Fruit fly (Drosophila melanogaster) whole organism, wandering third instar larva: ENCODE measurements around the gene Ykt6.

Experiments used
- Abd-B ChIP-seq: fragments of >200 bp; optimal IDR thresholded peaks from 2 replicates; lab custom pipeline; 2017; ENCODE audit warnings: missing biosample characterization, missing genetic modification characterization
- CG32264 ChIP-seq: fragments of 200-800 bp; sonication (Bioruptor generic); optimal IDR thresholded peaks from 2 replicates; lab custom pipeline; 2016; ENCODE audit warnings: missing biosample characterization, missing genetic modification characterization
- CG9705 ChIP-seq: fragments of 200-800 bp; sonication (Bioruptor generic); optimal IDR thresholded peaks from 2 replicates; lab custom pipeline; 2018; ENCODE audit warnings: missing biosample characterization, mild to moderate bottlenecking, missing genetic modification characterization
- CrebA ChIP-seq: fragments of 200-800 bp; sonication (Bioruptor generic); optimal IDR thresholded peaks from 2 replicates; lab custom pipeline; 2016; ENCODE audit warnings: missing biosample characterization, mild to moderate bottlenecking, missing genetic modification characterization, borderline replicate concordance
- Dfd ChIP-seq: fragments of >200 bp; optimal IDR thresholded peaks from 2 replicates; lab custom pipeline; 2017; ENCODE audit warnings: missing biosample characterization, missing genetic modification characterization
- Dif ChIP-seq: fragments of 200-275, 200-300 bp; sonication (Bioruptor generic); optimal IDR thresholded peaks from 2 replicates; lab custom pipeline; 2018; ENCODE audit warnings: missing biosample characterization, missing genetic modification characterization; ENCODE audit not compliant: partially characterized antibody
- GATAd ChIP-seq: sonication (Bioruptor generic); optimal IDR thresholded peaks from 2 replicates; lab custom pipeline; 2016; ENCODE audit warnings: missing biosample characterization, missing genetic modification characterization
- HLH106 ChIP-seq: fragments of 200-800 bp; optimal IDR thresholded peaks from 3 replicates; lab custom pipeline; 2019; ENCODE audit warnings: missing biosample characterization, mild to moderate bottlenecking, missing genetic modification characterization, moderate library complexity
- Hnf4 ChIP-seq: fragments of 200-800 bp; sonication (Bioruptor generic); optimal IDR thresholded peaks from 2 replicates; lab custom pipeline; 2016; ENCODE audit warnings: missing biosample characterization, mild to moderate bottlenecking, missing genetic modification characterization
- Hr78 ChIP-seq: fragments of >200 bp; optimal IDR thresholded peaks from 2 replicates; lab custom pipeline; 2017; ENCODE audit warnings: missing biosample characterization, missing genetic modification characterization
- Hr83 ChIP-seq: fragments of 200-300 bp; sonication (Bioruptor generic); optimal IDR thresholded peaks from 2 replicates; lab custom pipeline; 2016; ENCODE audit warnings: missing biosample characterization, mild to moderate bottlenecking, missing genetic modification characterization, moderate library complexity; ENCODE audit not compliant: poor library complexity, severe bottlenecking
- Jra ChIP-seq: sonication (Bioruptor generic); optimal IDR thresholded peaks from 2 replicates; lab custom pipeline; 2016; ENCODE audit warnings: missing biosample characterization, missing genetic modification characterization
- Mio ChIP-seq: sonication (Bioruptor generic); optimal IDR thresholded peaks from 2 replicates; lab custom pipeline; 2016; ENCODE audit warnings: missing biosample characterization, missing genetic modification characterization
- Myc ChIP-seq: fragments of >200 bp; optimal IDR thresholded peaks from 2 replicates; lab custom pipeline; 2017
- N ChIP-seq: fragments of >200 bp; optimal IDR thresholded peaks from 2 replicates; lab custom pipeline; 2018; ENCODE audit warnings: missing biosample characterization, missing external identifiers, missing genetic modification characterization
- OdsH ChIP-seq: fragments of 200-800 bp; sonication (Bioruptor generic); optimal IDR thresholded peaks from 2 replicates; lab custom pipeline; 2016; ENCODE audit warnings: missing biosample characterization, mild to moderate bottlenecking, missing genetic modification characterization
- Rel ChIP-seq, 2 experiments: fragments of 200-800 bp; sonication (Bioruptor generic) in 1 of 2; optimal IDR thresholded peaks; 2 replicates in 1 of 2; 3 replicates in 1 of 2; lab custom pipeline; 2016 to 2019; ENCODE audit warnings: mild to moderate bottlenecking in 2 of 2, missing biosample characterization in 2 of 2, missing genetic modification characterization in 2 of 2, moderate library complexity in 1 of 2
- Sp1 ChIP-seq: fragments of 200-800 bp; sonication (Bioruptor generic); optimal IDR thresholded peaks from 3 replicates; lab custom pipeline; 2019; ENCODE audit warnings: missing biosample characterization, mild to moderate bottlenecking, missing genetic modification characterization, moderate library complexity
- Vsx2 ChIP-seq: fragments of 200-300, 225-300 bp; sonication (Bioruptor generic); optimal IDR thresholded peaks from 2 replicates; lab custom pipeline; 2018; ENCODE audit warnings: missing biosample characterization, missing genetic modification characterization; ENCODE audit not compliant: partially characterized antibody
- br ChIP-seq: fragments of 200-800 bp; sonication (Bioruptor generic); optimal IDR thresholded peaks from 2 replicates; lab custom pipeline; 2016; ENCODE audit warnings: missing biosample characterization, missing genetic modification characterization
- brk ChIP-seq: fragments of 200-800 bp; sonication (Bioruptor generic); optimal IDR thresholded peaks from 2 replicates; lab custom pipeline; 2016; ENCODE audit warnings: missing biosample characterization, mild to moderate bottlenecking, missing genetic modification characterization
- dl ChIP-seq, 2 experiments: fragments of 175-275, 200-275 bp in 1 of 2; fragments of 200-275 bp in 1 of 2; sonication (Bioruptor generic); optimal IDR thresholded peaks; lab custom pipeline; 2018; ENCODE audit warnings: mild to moderate bottlenecking in 2 of 2, missing biosample characterization in 2 of 2, missing genetic modification characterization in 2 of 2, moderate library complexity in 2 of 2; ENCODE audit not compliant: partially characterized antibody in 2 of 2, insufficient read depth in 1 of 2
- dmrt93B ChIP-seq: fragments of 200-800 bp; sonication (Bioruptor generic); optimal IDR thresholded peaks from 2 replicates; lab custom pipeline; 2018; ENCODE audit warnings: missing biosample characterization, mild to moderate bottlenecking, missing genetic modification characterization
- dsf ChIP-seq: sonication (Bioruptor generic); optimal IDR thresholded peaks from 2 replicates; lab custom pipeline; 2016; ENCODE audit warnings: missing biosample characterization, missing genetic modification characterization, borderline replicate concordance
- ey ChIP-seq: fragments of 200-800 bp; sonication (Bioruptor generic); optimal IDR thresholded peaks from 2 replicates; lab custom pipeline; 2016; ENCODE audit warnings: missing biosample characterization, missing genetic modification characterization
- foxo ChIP-seq, 2 experiments: fragments of 200-800 bp; sonication (Bioruptor generic); optimal IDR thresholded peaks; 2 replicates in 1 of 2; 3 replicates in 1 of 2; lab custom pipeline; 2016 to 2017; ENCODE audit warnings: missing biosample characterization in 2 of 2, missing genetic modification characterization in 2 of 2
- fru ChIP-seq: fragments of 200-800 bp; sonication (Bioruptor generic); optimal IDR thresholded peaks from 3 replicates; lab custom pipeline; 2016; ENCODE audit warnings: missing biosample characterization, mild to moderate bottlenecking, missing genetic modification characterization
- h ChIP-seq: fragments of 200-800 bp; sonication (Bioruptor generic); optimal IDR thresholded peaks from 3 replicates; lab custom pipeline; 2016; ENCODE audit warnings: missing biosample characterization, mild to moderate bottlenecking, missing genetic modification characterization
- jim ChIP-seq: fragments of 175-275, 200-325 bp; sonication (Bioruptor generic); optimal IDR thresholded peaks from 2 replicates; lab custom pipeline; 2016; ENCODE audit warnings: missing biosample characterization, mild to moderate bottlenecking, missing genetic modification characterization
- lola ChIP-seq: fragments of >200 bp; optimal IDR thresholded peaks from 2 replicates; lab custom pipeline; 2017; ENCODE audit warnings: missing biosample characterization, missing genetic modification characterization
- pan ChIP-seq: fragments of >200 bp; optimal IDR thresholded peaks from 2 replicates; lab custom pipeline; 2017
- psq ChIP-seq: fragments of 200-800 bp; sonication (Bioruptor generic); optimal IDR thresholded peaks from 3 replicates; lab custom pipeline; 2017; ENCODE audit warnings: missing biosample characterization, mild to moderate bottlenecking, missing genetic modification characterization, moderate library complexity
- rgr ChIP-seq: fragments of 200-800 bp; sonication (Bioruptor generic); optimal IDR thresholded peaks from 3 replicates; lab custom pipeline; 2016; ENCODE audit warnings: missing biosample characterization, mild to moderate bottlenecking, missing genetic modification characterization
- sage ChIP-seq: fragments of 200-800 bp; sonication (Bioruptor generic); optimal IDR thresholded peaks from 2 replicates; lab custom pipeline; 2016; ENCODE audit warnings: missing biosample characterization, mild to moderate bottlenecking, missing genetic modification characterization
- sv ChIP-seq: fragments of 200-800 bp; sonication (Bioruptor generic); optimal IDR thresholded peaks from 3 replicates; lab custom pipeline; 2016; ENCODE audit warnings: missing biosample characterization, missing genetic modification characterization
- tai ChIP-seq: sonication (Bioruptor generic); optimal IDR thresholded peaks from 2 replicates; lab custom pipeline; 2016; ENCODE audit warnings: missing biosample characterization, missing genetic modification characterization
- usp ChIP-seq: fragments of >200 bp; optimal IDR thresholded peaks from 2 replicates; lab custom pipeline; 2017; ENCODE audit warnings: missing biosample characterization, missing genetic modification characterization
- woc ChIP-seq: sonication (Bioruptor generic); optimal IDR thresholded peaks from 2 replicates; lab custom pipeline; 2016; ENCODE audit warnings: missing biosample characterization, mild to moderate bottlenecking, missing genetic modification characterization

Gene Ykt6

DNA sequence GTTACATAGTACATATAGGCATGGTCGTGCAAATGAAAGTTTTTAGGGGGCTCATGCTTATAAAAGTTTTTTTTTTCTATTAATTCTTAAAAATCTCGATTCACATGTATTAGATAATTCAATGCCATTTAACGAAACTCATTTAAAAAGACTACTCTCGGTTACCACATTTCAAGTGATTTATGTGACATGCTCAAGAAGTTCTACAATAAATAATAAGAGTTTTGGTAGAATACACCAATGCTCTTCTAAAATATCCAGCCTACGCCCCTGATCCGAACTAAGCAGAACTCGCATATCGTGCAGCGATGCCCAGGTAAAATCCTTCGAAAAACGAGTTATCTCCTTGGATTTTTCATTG is 27.7 kb upstream of the Ykt6 start (continued):
- TF ChIP-seq Dif (GFP tag; lab: Kevin White, UChicago) (no peak), N (GFP tag; lab: Kevin White, UChicago) (no peak), sv (GFP tag; lab: Kevin White, UChicago) (no peak)

DNA sequence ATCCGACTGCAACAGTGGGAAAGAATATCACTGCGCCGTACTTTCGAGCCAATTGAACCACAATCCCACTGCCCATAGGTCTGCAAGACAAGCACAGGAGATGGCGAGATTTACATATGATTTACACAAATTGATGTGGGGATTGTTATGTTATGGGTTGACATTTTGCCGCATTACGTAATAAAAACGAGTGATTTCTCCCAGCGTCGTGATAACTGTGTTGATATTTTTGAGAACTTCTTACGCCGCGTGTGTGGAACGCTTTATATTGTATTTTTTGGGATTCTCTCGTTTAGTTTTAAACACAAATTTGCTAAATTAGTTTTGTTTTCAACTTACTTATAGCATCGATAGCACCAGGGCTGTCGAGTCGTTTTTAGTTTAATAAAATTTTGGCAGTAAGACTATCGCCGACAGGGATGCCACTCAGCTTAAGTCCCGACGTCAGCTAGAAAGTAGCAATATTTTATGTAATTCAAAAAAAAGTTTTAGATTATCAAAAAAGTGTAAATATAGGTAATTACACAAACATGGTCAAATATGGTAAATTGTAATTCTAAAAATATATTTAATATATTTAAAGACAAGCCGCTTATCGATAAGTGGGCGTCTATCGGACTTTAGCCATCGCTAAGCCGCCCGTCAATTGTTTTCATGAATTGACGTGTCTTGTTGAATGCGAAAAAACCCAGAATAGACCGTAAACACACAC is 26.6 kb upstream of the Ykt6 start, which contains the start of the genes CG45089, ND-MNLL and p115:
CG45089 (minus strand) TSS at position 388 of the 712 bp plus-strand sequence.
ND-MNLL (minus strand) TSS at position 388 of the 712 bp plus-strand sequence.
p115 (plus strand) TSS at position 621 of the 712 bp plus-strand sequence.
- TF ChIP-seq Dfd (GFP tag; lab: Kevin White, UChicago) (no peak), dl (GFP tag; optimal IDR thresholded peaks at IDR 0.05; lab: Kevin White, UChicago; ENCODE audit: insufficient read depth in 1 of 2, partially characterized antibody in 2 of 2) (no peak), Sp1 (GFP tag; lab: Kevin White, UChicago) (peak; percentile 59), tai (GFP tag; lab: Kevin White, UChicago) (no peak), foxo (GFP tag; optimal IDR thresholded peaks at IDR 0.05; lab: Kevin White, UChicago) (peak in 1 of 2 experiments; percentile 79), jim (no peak), dsf (peak; percentile 32), Hr83 (GFP tag; lab: Kevin White, UChicago) (peak; percentile 31), woc (GFP tag; lab: Kevin White, UChicago) (peak; percentile 61), usp (GFP tag; lab: Kevin White, UChicago) (no peak), GATAd (GFP tag; lab: Kevin White, UChicago) (peak; percentile 37), pan (lab: Kevin White, UChicago) (no peak), h (GFP tag; lab: Kevin White, UChicago) (peak; percentile 69), dmrt93B (GFP tag; lab: Kevin White, UChicago) (peak; percentile 9), fru (peak; percentile 59), CrebA (GFP tag; lab: Kevin White, UChicago) (no peak), Rel (GFP tag; optimal IDR thresholded peaks at IDR 0.05; lab: Kevin White, UChicago) (no peak), Rel (tag; optimal IDR thresholded peaks at IDR 0.05; lab: Kevin White, UChicago) (peak; percentile 21), Mio (GFP tag; lab: Kevin White, UChicago) (no peak), OdsH (GFP tag; lab: Kevin White, UChicago) (peak; percentile 50), Abd-B (GFP tag; lab: Kevin White, UChicago) (no peak), HLH106 (tag; lab: Kevin White, UChicago) (peak; percentile 78), N (GFP tag; lab: Kevin White, UChicago) (no peak), Vsx2 (GFP tag; lab: Kevin White, UChicago) (no peak), Hnf4 (GFP tag; lab: Kevin White, UChicago) (peak; percentile 79), Myc (lab: Kevin White, UChicago) (peak; percentile 68), brk (GFP tag; lab: Kevin White, UChicago) (no peak), CG9705 (GFP tag; lab: Kevin White, UChicago) (peak; percentile 50), Dif (GFP tag; lab: Kevin White, UChicago) (no peak), psq (peak; percentile 55), Hr78 (GFP tag; lab: Kevin White, UChicago) (no peak), sv (GFP tag; lab: Kevin White, UChicago) (peak; percentile 44), lola (no peak), CG32264 (no peak), br (GFP tag; lab: Kevin White, UChicago) (peak; percentile 40), rgr (GFP tag; lab: Kevin White, UChicago) (peak; percentile 70), Jra (GFP tag; lab: Kevin White, UChicago) (peak; percentile 33), sage (GFP tag; lab: Kevin White, UChicago) (peak; percentile 54), ey (peak; percentile 30)
